Worm (Caenorhabditis elegans): ENCODE results near the gene Y66D12A.7.

DNA sequence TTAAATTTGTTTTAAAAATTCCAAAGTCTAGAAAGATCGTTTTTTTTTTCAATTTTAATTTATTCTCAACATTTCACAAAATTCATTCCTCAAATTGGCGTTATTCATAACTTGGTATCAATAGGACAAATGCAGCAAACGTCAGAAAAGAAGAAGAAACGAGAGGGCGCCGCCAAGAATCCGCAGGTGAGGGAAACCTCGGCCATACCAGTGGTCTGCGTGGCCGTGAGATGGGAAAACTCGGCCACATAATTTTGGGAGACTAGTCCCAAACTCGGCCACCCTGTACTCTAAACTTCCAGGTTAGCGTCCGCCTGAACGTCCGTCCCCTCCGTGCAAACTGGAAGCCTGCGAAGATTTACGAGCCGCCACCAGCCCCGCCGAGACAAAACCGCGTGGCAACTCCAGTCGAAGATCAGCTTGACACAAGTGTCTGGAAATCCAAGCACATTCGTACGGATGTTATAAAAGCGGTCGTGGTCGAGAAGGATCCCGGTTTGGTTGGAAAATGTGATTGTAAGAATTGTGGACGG, 16.8 kb downstream of the Y66D12A.7 start, which contains the start of gene Y66D12A.11:
- TF ChIP-seq pag-3 (tag; optimal IDR thresholded peaks at IDR 0.05; ENCODE audit: borderline replicate concordance) (no peak), hlh-15 (tag; optimal IDR thresholded peaks at IDR 0.05) (no peak), pha-4 (tag; optimal IDR thresholded peaks at IDR 0.05) (no peak)
